Fruit fly (Drosophila melanogaster) whole organism, embryonic: ENCODE results near the gene pix.

Experiments used
- Blimp-1 ChIP-seq: fragments of 200-800 bp; sonication (Bioruptor generic); optimal IDR thresholded peaks from 3 replicates; lab custom pipeline; 2018; ENCODE audit warnings: missing biosample characterization, missing genetic modification characterization, mild to moderate bottlenecking, moderate library complexity, missing genetic modification reagents
- CG10462 ChIP-seq: fragments of 200-800 bp; sonication (Bioruptor generic); optimal IDR thresholded peaks from 2 replicates; lab custom pipeline; 2016; ENCODE audit warnings: missing biosample characterization, missing genetic modification characterization
- CG11504 ChIP-seq: fragments of 200-800 bp; sonication (Bioruptor generic); optimal IDR thresholded peaks from 3 replicates; lab custom pipeline; 2019; ENCODE audit warnings: missing biosample characterization, mild to moderate bottlenecking, missing genetic modification characterization, moderate library complexity
- CG13894 ChIP-seq: fragments of 200-800 bp; sonication (Bioruptor generic); optimal IDR thresholded peaks from 3 replicates; lab custom pipeline; 2018; ENCODE audit warnings: missing biosample characterization, mild to moderate bottlenecking, missing genetic modification characterization, moderate library complexity
- CG15514 ChIP-seq: fragments of 200-800 bp; sonication (Bioruptor generic); optimal IDR thresholded peaks from 3 replicates; lab custom pipeline; 2017; ENCODE audit warnings: missing biosample characterization, missing genetic modification characterization, mild to moderate bottlenecking, moderate library complexity, missing genetic modification reagents
- CG15696 ChIP-seq: fragments of 200-800 bp; sonication (Bioruptor generic); optimal IDR thresholded peaks from 2 replicates; lab custom pipeline; 2019; ENCODE audit warnings: missing biosample characterization, mild to moderate bottlenecking, missing genetic modification characterization, moderate library complexity
- CG1602 ChIP-seq: fragments of 200-800 bp; sonication (Bioruptor generic); optimal IDR thresholded peaks from 3 replicates; lab custom pipeline; 2016; ENCODE audit warnings: missing biosample characterization, missing genetic modification characterization
- CG17612 ChIP-seq: fragments of 200-800 bp; sonication (Bioruptor generic); IDR thresholded peaks from 2 replicates; pipeline ENCODE4 v1.3.6; 2022; ENCODE audit warnings: missing biosample characterization, missing genetic modification characterization
- CG17912 ChIP-seq: fragments of 200-800 bp; sonication (Bioruptor generic); optimal IDR thresholded peaks from 2 replicates; lab custom pipeline; 2018; ENCODE audit warnings: missing biosample characterization, mild to moderate bottlenecking, missing genetic modification characterization
- CG1832 ChIP-seq: fragments of 200-800 bp; sonication (Bioruptor generic); optimal IDR thresholded peaks from 2 replicates; lab custom pipeline; 2017; ENCODE audit warnings: missing biosample characterization, mild to moderate bottlenecking, missing genetic modification characterization, inconsistent platforms
- CG2202 ChIP-seq: fragments of 200-800 bp; sonication (Bioruptor generic); optimal IDR thresholded peaks from 2 replicates; lab custom pipeline; 2018; ENCODE audit warnings: missing biosample characterization, mild to moderate bottlenecking, missing genetic modification characterization
- CG2678 ChIP-seq: fragments of 200-800 bp; sonication (Bioruptor generic); optimal IDR thresholded peaks from 3 replicates; lab custom pipeline; 2019; ENCODE audit warnings: missing biosample characterization, mild to moderate bottlenecking, missing genetic modification characterization, moderate library complexity
- CG31224 ChIP-seq: fragments of 200-800 bp; sonication (Bioruptor generic); IDR thresholded peaks from 2 replicates; pipeline ENCODE4 v1.3.6; 2022; ENCODE audit warnings: missing biosample characterization, missing genetic modification characterization
- CG31388 ChIP-seq: fragments of 200-800 bp; sonication (Bioruptor generic); optimal IDR thresholded peaks from 2 replicates; lab custom pipeline; 2016; ENCODE audit warnings: missing biosample characterization, missing genetic modification characterization
- CG34224 ChIP-seq: fragments of 200-800 bp; sonication (Bioruptor generic); IDR thresholded peaks from 3 replicates; pipeline ENCODE4 v1.3.6; 2022; ENCODE audit warnings: missing biosample characterization, missing genetic modification characterization; ENCODE audit not compliant: partially characterized antibody
- CG4404 ChIP-seq: fragments of 200-800 bp; sonication (Bioruptor generic); IDR thresholded peaks from 2 replicates; pipeline ENCODE4 v1.3.6; 2022; ENCODE audit warnings: missing biosample characterization, missing genetic modification characterization
- CG5953 ChIP-seq: fragments of 200-800 bp; sonication (Bioruptor generic); IDR thresholded peaks from 2 replicates; pipeline ENCODE4 v1.3.6; 2022; ENCODE audit warnings: missing biosample characterization, missing genetic modification characterization
- CG7372 ChIP-seq: fragments of 200-800 bp; sonication (Bioruptor generic); IDR thresholded peaks from 2 replicates; pipeline ENCODE4 v1.3.6; 2022; ENCODE audit warnings: missing biosample characterization, missing genetic modification characterization
- CG7786 ChIP-seq: fragments of 200-800 bp; sonication (Bioruptor generic); optimal IDR thresholded peaks from 2 replicates; lab custom pipeline; 2016; ENCODE audit warnings: missing biosample characterization, missing genetic modification characterization
- CG7839 ChIP-seq: fragments of 200-800 bp; sonication (Bioruptor generic); optimal IDR thresholded peaks from 3 replicates; lab custom pipeline; 2018; ENCODE audit warnings: missing biosample characterization, mild to moderate bottlenecking, missing genetic modification characterization, moderate library complexity
- CG8290 ChIP-seq, 3 experiments: fragments of 200-800 bp; sonication (Bioruptor generic); optimal IDR thresholded peaks; 2 replicates each; lab custom pipeline; 2016 to 2019; ENCODE audit warnings: missing biosample characterization in 3 of 3, missing genetic modification characterization in 3 of 3, mild to moderate bottlenecking in 2 of 3, moderate library complexity in 1 of 3
- Dad ChIP-seq: fragments of 200-800 bp; sonication (Bioruptor generic); optimal IDR thresholded peaks from 3 replicates; lab custom pipeline; 2016; ENCODE audit warnings: missing biosample characterization, missing genetic modification characterization
- Dfd ChIP-seq, 2 experiments: fragments of >200 bp; optimal IDR thresholded peaks; 2 replicates each; lab custom pipeline; 2017; ENCODE audit warnings: missing biosample characterization in 2 of 2, missing genetic modification characterization in 2 of 2
- Dll ChIP-seq: fragments of 200-800 bp; sonication (Bioruptor generic); IDR thresholded peaks from 4 replicates; pipeline ENCODE4 v1.3.6; 2022; ENCODE audit warnings: missing biosample characterization, missing genetic modification characterization; ENCODE audit not compliant: partially characterized antibody
- Elba2 ChIP-seq: fragments of 200-800 bp; sonication (Bioruptor generic); optimal IDR thresholded peaks from 3 replicates; lab custom pipeline; 2016; ENCODE audit warnings: missing biosample characterization, missing genetic modification characterization
- Ets65A ChIP-seq: fragments of 200-800 bp; sonication (Bioruptor generic); peaks from one replicate; lab custom pipeline; 2016; ENCODE audit warnings: missing biosample characterization, missing genetic modification characterization
- Gsc ChIP-seq: fragments of 200-800 bp; sonication (Bioruptor generic); IDR thresholded peaks from 2 replicates; pipeline ENCODE4 v1.3.6; 2022; ENCODE audit warnings: missing biosample characterization, missing genetic modification characterization
- HmgD ChIP-seq: fragments of 200-800 bp; sonication (Bioruptor generic); optimal IDR thresholded peaks from 3 replicates; lab custom pipeline; 2016; ENCODE audit warnings: missing biosample characterization, missing genetic modification characterization
- Lhr ChIP-seq: fragments of 200-800 bp; sonication (Bioruptor generic); optimal IDR thresholded peaks from 3 replicates; lab custom pipeline; 2017; ENCODE audit warnings: mild to moderate bottlenecking, missing biosample characterization, missing genetic modification reagents, missing genetic modification characterization
- Meics ChIP-seq: fragments of 200-800 bp; sonication (Bioruptor generic); optimal IDR thresholded peaks from 2 replicates; lab custom pipeline; 2017; ENCODE audit warnings: missing biosample characterization, mild to moderate bottlenecking, missing genetic modification characterization
- Nf-YB ChIP-seq: fragments of 200-800 bp; sonication (Bioruptor generic); optimal IDR thresholded peaks from 3 replicates; lab custom pipeline; 2019; ENCODE audit warnings: missing biosample characterization, mild to moderate bottlenecking, missing genetic modification characterization, moderate library complexity
- Oaz ChIP-seq: fragments of 200-800 bp; sonication (Bioruptor generic); IDR thresholded peaks from 2 replicates; pipeline ENCODE4 v1.3.6; 2022; ENCODE audit warnings: missing biosample characterization, missing genetic modification characterization
- Sry-β ChIP-seq: fragments of 200-800 bp; sonication (Bioruptor generic); optimal IDR thresholded peaks from 2 replicates; lab custom pipeline; 2018; ENCODE audit warnings: missing biosample characterization, mild to moderate bottlenecking, missing genetic modification characterization, moderate library complexity
- YL-1 ChIP-seq: fragments of 200-800 bp; sonication (Bioruptor generic); optimal IDR thresholded peaks from 3 replicates; lab custom pipeline; 2017; ENCODE audit warnings: missing biosample characterization, mild to moderate bottlenecking, missing genetic modification characterization
- chif ChIP-seq, 2 experiments: fragments of 200-800 bp; sonication (Bioruptor generic); optimal IDR thresholded peaks; 3 replicates each; lab custom pipeline; 2016; ENCODE audit warnings: missing biosample characterization in 2 of 2, missing genetic modification characterization in 2 of 2
- chm ChIP-seq: fragments of 200-800 bp; sonication (Bioruptor generic); IDR thresholded peaks from 2 replicates; pipeline ENCODE4 v1.3.6; 2022; ENCODE audit warnings: missing biosample characterization, missing genetic modification characterization
- ci ChIP-seq: fragments of 200-800 bp; sonication (Bioruptor generic); IDR thresholded peaks from 3 replicates; pipeline ENCODE4 v1.3.6; 2022; ENCODE audit warnings: missing biosample characterization, missing genetic modification characterization
- eve ChIP-seq, 2 experiments: fragments of >200 bp; optimal IDR thresholded peaks; 2 replicates each; lab custom pipeline; 2017; ENCODE audit warnings: missing biosample characterization in 2 of 2, missing genetic modification characterization in 2 of 2
- gfzf ChIP-seq: fragments of 200-800 bp; sonication (Bioruptor generic); optimal IDR thresholded peaks from 2 replicates; lab custom pipeline; 2016; ENCODE audit warnings: missing biosample characterization, mild to moderate bottlenecking, missing genetic modification characterization, moderate library complexity
- gsb ChIP-seq: fragments of 200-800 bp; sonication (Bioruptor generic); IDR thresholded peaks from 2 replicates; pipeline ENCODE4 v1.3.6; 2022; ENCODE audit warnings: missing biosample characterization, missing genetic modification characterization
- ken ChIP-seq: fragments of 200-800 bp; sonication (Bioruptor generic); IDR thresholded peaks from 3 replicates; pipeline ENCODE4 v1.3.6; 2022; ENCODE audit warnings: missing biosample characterization, missing genetic modification characterization
- lab ChIP-seq: fragments of 200-800 bp; sonication (Bioruptor generic); optimal IDR thresholded peaks from 3 replicates; lab custom pipeline; 2017; ENCODE audit warnings: missing biosample characterization, missing genetic modification characterization, mild to moderate bottlenecking, moderate library complexity, missing genetic modification reagents
- luna ChIP-seq: fragments of 200-800 bp; sonication (Bioruptor generic); optimal IDR thresholded peaks from 2 replicates; lab custom pipeline; 2016; ENCODE audit warnings: missing biosample characterization, missing genetic modification characterization
- scrt ChIP-seq: fragments of 200-800 bp; sonication (Bioruptor generic); optimal IDR thresholded peaks from 2 replicates; lab custom pipeline; 2018; ENCODE audit warnings: missing biosample characterization, mild to moderate bottlenecking, missing genetic modification characterization, moderate library complexity
- sna ChIP-seq: fragments of 200-800 bp; sonication (Bioruptor generic); IDR thresholded peaks from 2 replicates; pipeline ENCODE4 v1.3.6; 2022; ENCODE audit warnings: missing biosample characterization, missing genetic modification characterization; ENCODE audit not compliant: partially characterized antibody
- twi ChIP-seq: fragments of 200-800 bp; optimal IDR thresholded peaks from 2 replicates; lab custom pipeline; 2019; ENCODE audit warnings: missing biosample characterization, mild to moderate bottlenecking, missing genetic modification characterization, moderate library complexity
- vnd ChIP-seq: fragments of 200-800 bp; sonication (Bioruptor generic); IDR thresholded peaks from 3 replicates; pipeline ENCODE4 v1.3.6; 2022; ENCODE audit warnings: missing biosample characterization, missing genetic modification characterization; ENCODE audit not compliant: partially characterized antibody
- zfh2 ChIP-seq: fragments of 200-800 bp; sonication (Bioruptor generic); optimal IDR thresholded peaks from 2 replicates; lab custom pipeline; 2016; ENCODE audit warnings: missing biosample characterization, missing genetic modification characterization

Gene pix

dm6 chr3L:9020436-9021370 lies 46.1 kb upstream of the pix start (continued):
- peak; percentile 16 for TF ChIP-seq CG2678 (tag; lab: Kevin White, UChicago)
- no peak for TF ChIP-seq CG31224 (GFP tag; lab: Robert Waterston, UW)
- peak in 1 of 2 experiments; percentile 24 for TF ChIP-seq chif (GFP tag; optimal IDR thresholded peaks at IDR 0.05; lab: Kevin White, UChicago)
- peak; percentile 51 for TF ChIP-seq lab (GFP tag; lab: Kevin White, UChicago)
- TF ChIP-seq CG17912 (GFP tag; lab: Kevin White, UChicago), result no peak
- TF ChIP-seq CG13894 (tag; lab: Kevin White, UChicago), result no peak
- no peak for TF ChIP-seq Oaz
- peak; percentile 33 for TF ChIP-seq Ets65A (GFP tag; lab: Kevin White, UChicago)
- no peak for TF ChIP-seq Gsc
- TF ChIP-seq CG15696 (tag; lab: Kevin White, UChicago), result peak; percentile 51
- TF ChIP-seq CG5953 (GFP tag; lab: Robert Waterston, UW), result no peak
- TF ChIP-seq CG11504 (tag; lab: Kevin White, UChicago), result no peak
- no peak for TF ChIP-seq CG1832 (GFP tag; lab: Kevin White, UChicago)
- TF ChIP-seq zfh2, result no peak
- peak; percentile 62 for TF ChIP-seq Elba2 (GFP tag; lab: Kevin White, UChicago)
- TF ChIP-seq Sry-β (GFP tag; lab: Kevin White, UChicago), result no peak
- TF ChIP-seq luna (GFP tag; lab: Kevin White, UChicago), result no peak
- TF ChIP-seq CG7786 (GFP tag; lab: Kevin White, UChicago), result no peak
- TF ChIP-seq CG10462 (GFP tag; lab: Kevin White, UChicago), result no peak
- 0 out of 2 replicates have a peak, but pooled peaks have one; percentile 15 for TF ChIP-seq CG7372
- no peak for TF ChIP-seq CG2202 (tag; lab: Kevin White, UChicago)
- no peak for TF ChIP-seq eve (GFP tag; optimal IDR thresholded peaks at IDR 0.05; lab: Kevin White, UChicago)
- no peak for TF ChIP-seq Blimp-1 (GFP tag; lab: Kevin White, UChicago)
- no peak for TF ChIP-seq CG4404 (GFP tag; lab: Robert Waterston, UW)
- TF ChIP-seq chm, result no peak
- TF ChIP-seq gfzf, result no peak
- no peak for TF ChIP-seq Lhr (GFP tag; lab: Kevin White, UChicago)

- no peak for TF ChIP-seq Dad (GFP tag; lab: Kevin White, UChicago)
- no peak for TF ChIP-seq CG31388 (GFP tag; lab: Kevin White, UChicago)
- TF ChIP-seq CG7839 (tag; lab: Kevin White, UChicago), result no peak
- TF ChIP-seq ken (GFP tag; lab: Robert Waterston, UW), result no peak
- TF ChIP-seq YL-1 (GFP tag; lab: Kevin White, UChicago), result no peak
- TF ChIP-seq CG34224 (GFP tag; lab: Robert Waterston, UW), result peak; percentile 12; the same call in 1 of the 3 replicates
- TF ChIP-seq CG8290 (GFP tag; optimal IDR thresholded peaks at IDR 0.05; lab: Kevin White, UChicago), result no peak
- TF ChIP-seq CG8290 (tag; optimal IDR thresholded peaks at IDR 0.05; lab: Kevin White, UChicago), result no peak
- 0 out of 4 replicates have a peak, but pooled peaks have one; percentile 11 for TF ChIP-seq Dll (GFP tag; lab: Robert Waterston, UW)
- TF ChIP-seq CG17612, result no peak
- peak; percentile 99 for TF ChIP-seq Nf-YB
- TF ChIP-seq scrt (GFP tag; lab: Kevin White, UChicago), result no peak
- 0 out of 3 replicates have a peak, but pooled peaks have one; percentile 57 for TF ChIP-seq ci (GFP tag; lab: Robert Waterston, UW)
- TF ChIP-seq HmgD, result peak; percentile 37
- TF ChIP-seq twi (tag; lab: Kevin White, UChicago), result peak; percentile 4
- TF ChIP-seq gsb (GFP tag; lab: Robert Waterston, UW), result no peak
- TF ChIP-seq Meics (GFP tag; lab: Kevin White, UChicago), result no peak
- TF ChIP-seq vnd, result 0 out of 3 replicates have a peak, but pooled peaks have one; percentile 14
- no peak for TF ChIP-seq CG15514
- no peak for TF ChIP-seq Dfd (GFP tag; optimal IDR thresholded peaks at IDR 0.05; lab: Kevin White, UChicago)
- TF ChIP-seq sna, result 0 out of 2 replicates have a peak, but pooled peaks have one; percentile 16
- no peak for TF ChIP-seq CG1602 (GFP tag; lab: Kevin White, UChicago)
These were observed 44.7 kb upstream of the pix start, which contains the start of gene Doc2 for dm6 chr3L:9019196-9019662. TSS of gene Doc2 (minus strand) at chr3L:9019246.
